Worm (Caenorhabditis elegans) whole organism, midembryonic: ENCODE measurements around the gene C49C3.20.

Experiments used
- T22C8.4 ChIP-seq: fragments of 200-800 bp; sonication (Bioruptor generic); IDR thresholded peaks from 2 replicates; pipeline ENCODE4 v1.3.6; 2022; ENCODE audit warnings: missing genetic modification characterization, missing compliant biosample characterization
- cog-1 ChIP-seq: sonication (generic microtip); optimal IDR thresholded peaks from 2 replicates; lab custom pipeline; 2016; ENCODE audit warnings: missing genetic modification characterization, missing compliant biosample characterization
- flt-1 ChIP-seq: fragments of 200-800 bp; sonication (Bioruptor generic); IDR thresholded peaks from 2 replicates; pipeline ENCODE4 v1.3.6; 2022; ENCODE audit warnings: missing genetic modification characterization, missing compliant biosample characterization
- klf-2 ChIP-seq: fragments of 200-800 bp; sonication (Bioruptor generic); conservative IDR thresholded peaks from 2 replicates; pipeline ENCODE4 v1.3.6; 2022; ENCODE audit warnings: missing genetic modification reagents, missing genetic modification characterization, missing compliant biosample characterization
- med-1 ChIP-seq: sonication (generic microtip); optimal IDR thresholded peaks from 2 replicates; lab custom pipeline; 2017; ENCODE audit warnings: missing genetic modification characterization, mild to moderate bottlenecking, missing compliant biosample characterization, antibody characterized with exemption, missing genetic modification reagents; ENCODE audit not compliant: insufficient read depth
- ref-1 ChIP-seq: fragments of 200-800 bp; sonication (Bioruptor generic); conservative IDR thresholded peaks from 2 replicates; pipeline ENCODE4 v1.3.6; 2022; ENCODE audit warnings: missing genetic modification reagents, missing genetic modification characterization, missing compliant biosample characterization
- tab-1 ChIP-seq: fragments of 200-800 bp; sonication (Bioruptor generic); IDR thresholded peaks from 2 replicates; pipeline ENCODE4 v1.3.6; 2022; ENCODE audit warnings: missing genetic modification characterization, missing compliant biosample characterization
- ztf-23 ChIP-seq: fragments of 200-800 bp; sonication (Bioruptor generic); IDR thresholded peaks from 2 replicates; pipeline ENCODE4 v1.3.6; 2022; ENCODE audit warnings: missing genetic modification reagents, missing genetic modification characterization, missing compliant biosample characterization
- ztf-29 ChIP-seq: fragments of 200-800 bp; sonication (Bioruptor generic); IDR thresholded peaks from 2 replicates; pipeline ENCODE4 v1.3.6; 2022; ENCODE audit warnings: missing genetic modification reagents, missing genetic modification characterization, missing compliant biosample characterization

The C49C3.20 gene

ce11 chrIV:17281060-17282021 lies 35.0 kb downstream of the C49C3.20 start:
- TF ChIP-seq cog-1 (tag; lab: Kevin White, UChicago) (no peak), T22C8.4 (GFP tag; lab: Robert Waterston, UW) (no peak), ztf-29 (GFP tag; lab: Robert Waterston, UW) (no peak), klf-2 (GFP tag; lab: Robert Waterston, UW) (no peak), ref-1 (GFP tag; lab: Robert Waterston, UW) (no peak), tab-1 (no peak), flt-1 (GFP tag; lab: Robert Waterston, UW) (no peak), med-1 (no peak), ztf-23 (GFP tag; lab: Robert Waterston, UW) (no peak)

ce11 chrIV:17280441-17280939 lies 35.8 kb downstream of the C49C3.20 start:
- no peak for TF ChIP-seq klf-2 (GFP tag; lab: Robert Waterston, UW)
- no peak for TF ChIP-seq ztf-29 (GFP tag; lab: Robert Waterston, UW)
- no peak for TF ChIP-seq cog-1 (tag; lab: Kevin White, UChicago)
- no peak for TF ChIP-seq ztf-23 (GFP tag; lab: Robert Waterston, UW)

ce11 chrIV:17279592-17280440 lies 36.5 kb downstream of the C49C3.20 start:
- TF ChIP-seq med-1 = no peak
- TF ChIP-seq klf-2 (GFP tag; lab: Robert Waterston, UW) = no peak
- TF ChIP-seq ref-1 (GFP tag; lab: Robert Waterston, UW) = no peak
- TF ChIP-seq flt-1 (GFP tag; lab: Robert Waterston, UW) = no peak
- no peak for TF ChIP-seq cog-1 (tag; lab: Kevin White, UChicago)
- no peak for TF ChIP-seq ztf-23 (GFP tag; lab: Robert Waterston, UW)
- TF ChIP-seq ztf-29 (GFP tag; lab: Robert Waterston, UW) = no peak
- TF ChIP-seq T22C8.4 (GFP tag; lab: Robert Waterston, UW) = no peak
- TF ChIP-seq tab-1 = no peak

DNA sequence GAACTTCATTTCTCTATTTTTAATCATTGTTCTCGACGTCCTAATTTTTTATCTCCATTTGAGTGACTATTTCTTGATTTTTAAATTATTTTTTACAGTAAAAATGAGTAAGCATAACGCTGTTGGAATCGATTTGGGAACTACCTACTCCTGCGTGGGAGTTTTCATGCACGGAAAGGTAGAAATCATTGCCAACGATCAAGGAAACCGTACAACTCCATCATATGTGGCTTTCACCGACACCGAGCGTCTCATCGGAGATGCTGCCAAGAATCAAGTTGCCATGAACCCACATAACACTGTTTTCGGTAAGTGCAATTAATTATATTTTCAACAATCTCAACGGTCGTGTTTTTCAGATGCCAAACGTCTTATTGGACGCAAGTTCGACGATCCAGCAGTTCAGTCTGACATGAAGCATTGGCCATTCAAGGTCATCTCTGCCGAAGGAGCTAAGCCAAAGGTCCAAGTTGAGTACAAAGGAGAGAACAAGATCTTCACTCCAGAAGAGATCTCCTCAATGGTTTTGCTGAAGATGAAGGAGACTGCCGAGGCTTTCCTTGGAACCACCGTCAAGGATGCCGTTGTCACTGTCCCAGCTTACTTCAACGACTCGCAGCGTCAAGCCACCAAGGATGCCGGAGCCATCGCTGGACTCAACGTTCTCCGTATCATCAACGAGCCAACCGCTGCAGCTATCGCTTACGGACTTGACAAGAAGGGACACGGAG lies 37.3 kb downstream of the C49C3.20 start, which contains the start of gene hsp-1:
TSS of gene hsp-1 (plus strand) at position 99 of the 731 bp plus-strand sequence.
- TF ChIP-seq ztf-23 (GFP tag; lab: Robert Waterston, UW) (no peak), tab-1 (peak; percentile 35; the same call in 1 of the 2 replicates), flt-1 (GFP tag; lab: Robert Waterston, UW) (no peak)

DNA sequence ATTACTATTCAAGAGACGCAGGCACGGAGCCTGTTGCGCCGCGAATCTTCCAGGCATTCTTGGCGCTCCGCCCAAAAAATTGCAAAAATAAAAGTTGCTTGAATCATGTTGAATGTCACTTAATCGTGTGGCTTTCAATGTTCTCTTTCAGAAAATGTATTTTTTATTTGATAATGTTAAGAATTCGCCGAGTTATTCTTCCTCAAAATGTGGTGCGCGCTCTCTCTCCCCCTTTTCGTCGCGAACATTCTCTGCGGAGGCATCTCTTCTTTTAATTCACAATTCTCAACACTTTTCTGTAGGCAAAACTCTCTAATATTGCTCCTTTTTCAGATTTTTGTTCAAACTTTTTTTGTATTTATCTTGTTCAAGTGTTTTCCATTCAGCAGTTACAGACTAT lies 37.9 kb downstream of the C49C3.20 start:
- TF ChIP-seq tab-1 = no peak
- no peak for TF ChIP-seq T22C8.4 (GFP tag; lab: Robert Waterston, UW)
- peak; percentile 44; the same call in 1 of the 2 replicates for TF ChIP-seq ztf-29 (GFP tag; lab: Robert Waterston, UW)
- TF ChIP-seq ref-1 (GFP tag; lab: Robert Waterston, UW) = no peak
- TF ChIP-seq med-1 = no peak
- TF ChIP-seq klf-2 (GFP tag; lab: Robert Waterston, UW) = peak; percentile 66
- TF ChIP-seq flt-1 (GFP tag; lab: Robert Waterston, UW) = peak; percentile 81
- TF ChIP-seq ztf-23 (GFP tag; lab: Robert Waterston, UW) = peak; percentile 88; the same call in 1 of the 2 replicates
- TF ChIP-seq cog-1 (tag; lab: Kevin White, UChicago) = peak; percentile 96

ce11 chrIV:17277459-17278173 lies 38.7 kb downstream of the C49C3.20 start:
- TF ChIP-seq ztf-23 (GFP tag; lab: Robert Waterston, UW) (no peak), med-1 (no peak), flt-1 (GFP tag; lab: Robert Waterston, UW) (no peak), T22C8.4 (GFP tag; lab: Robert Waterston, UW) (no peak), tab-1 (no peak), ref-1 (GFP tag; lab: Robert Waterston, UW) (no peak), klf-2 (GFP tag; lab: Robert Waterston, UW) (no peak), ztf-29 (GFP tag; lab: Robert Waterston, UW) (no peak)

DNA sequence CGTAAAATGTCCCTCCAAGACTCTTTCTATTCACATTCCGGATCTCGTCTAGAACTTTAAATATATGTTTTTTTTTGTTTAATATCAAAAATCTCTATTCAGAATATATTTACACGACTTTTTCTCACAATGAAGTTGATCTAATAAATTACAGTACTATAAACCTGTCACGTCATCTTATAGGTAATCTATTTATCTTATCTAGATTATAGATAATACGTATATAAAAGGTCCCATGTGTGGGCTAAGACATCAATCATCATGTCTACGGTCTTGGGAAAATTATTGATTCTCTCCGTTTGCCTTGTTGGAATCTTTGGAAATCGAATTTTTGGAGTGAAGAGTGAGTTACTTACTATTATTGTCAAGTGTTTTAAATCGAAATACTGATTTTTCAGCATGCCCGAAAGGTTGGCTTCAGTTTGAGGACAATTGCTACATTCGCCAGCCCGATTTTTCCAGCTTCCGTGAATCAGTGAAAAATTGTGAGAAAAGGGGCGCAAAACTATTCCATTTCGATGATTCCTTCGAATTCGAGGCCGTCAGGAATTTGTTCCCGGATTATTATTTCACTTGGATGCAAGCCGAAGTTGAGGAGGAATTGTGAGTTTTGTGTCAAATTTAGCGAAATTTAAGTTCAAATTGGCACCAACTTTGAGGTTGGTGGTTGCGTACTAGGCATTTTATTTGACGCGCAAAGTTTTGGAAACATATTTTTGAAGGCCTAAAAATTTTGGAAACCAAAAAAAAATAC lies 39.4 kb downstream of the C49C3.20 start, which contains the start of gene clec-196:
TSS of gene clec-196 (plus strand) at position 252 of the 754 bp plus-strand sequence.
- TF ChIP-seq flt-1 (GFP tag; lab: Robert Waterston, UW) (no peak), klf-2 (GFP tag; lab: Robert Waterston, UW) (no peak), cog-1 (tag; lab: Kevin White, UChicago) (no peak), T22C8.4 (GFP tag; lab: Robert Waterston, UW) (no peak), ref-1 (GFP tag; lab: Robert Waterston, UW) (no peak), med-1 (no peak), tab-1 (no peak), ztf-23 (GFP tag; lab: Robert Waterston, UW) (no peak), ztf-29 (GFP tag; lab: Robert Waterston, UW) (no peak)
